Worm (Caenorhabditis elegans) whole organism, L1 larva: Measurements from ENCODE around the gene C28C12.12.

Source experiments
- fos-1 ChIP-seq: fragments of 150-350 bp; optimal IDR thresholded peaks from 2 replicates; lab custom pipeline; 2014; ENCODE audit warnings: missing biosample characterization, missing genetic modification characterization
- mdl-1 ChIP-seq, 2 experiments: fragments of 150-350 bp; optimal IDR thresholded peaks; 2 replicates each; lab custom pipeline; 2014 to 2017; ENCODE audit warnings: missing biosample characterization in 2 of 2, missing genetic modification characterization in 2 of 2, inconsistent platforms in 1 of 2
- unc-62 ChIP-seq: fragments of 150-350 bp; optimal IDR thresholded peaks from 2 replicates; lab custom pipeline; 2014; ENCODE audit warnings: missing biosample characterization, missing genetic modification reagents, missing genetic modification characterization

DNA sequence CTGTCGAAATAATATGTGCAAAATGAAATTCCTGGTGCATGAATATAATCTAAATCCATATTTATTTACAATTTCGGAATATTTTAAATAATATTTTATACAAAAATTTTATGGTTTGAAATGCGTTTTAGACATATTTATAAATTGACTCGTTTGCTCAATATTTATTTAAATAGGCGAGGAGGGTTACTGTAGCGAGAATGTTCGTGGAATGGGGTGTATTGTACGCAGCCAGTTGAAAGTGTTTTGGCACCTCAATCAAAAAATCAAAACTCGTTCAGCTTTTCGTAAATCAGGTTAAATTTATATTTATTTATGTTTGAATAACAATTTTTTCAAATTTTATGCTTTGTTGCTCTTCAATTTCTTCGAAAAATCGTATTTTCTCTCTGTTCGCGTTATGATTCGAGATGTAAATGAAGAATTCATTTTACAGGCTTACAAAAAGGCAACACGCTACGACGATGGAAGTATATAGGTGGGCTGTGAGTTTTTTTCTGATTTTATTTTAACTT, 42.6 kb upstream of the C28C12.12 start, which contains the start of gene hyl-1:
- TF ChIP-seq fos-1 (tag; lab: Kevin White, UChicago) (no peak), unc-62 (GFP tag; lab: Kevin White, UChicago) (no peak), mdl-1 (tag; optimal IDR thresholded peaks at IDR 0.05; lab: Kevin White, UChicago) (no peak)
